Fruit fly (Drosophila melanogaster): Measurements from ENCODE around the gene disco-r.

Gene disco-r

DNA sequence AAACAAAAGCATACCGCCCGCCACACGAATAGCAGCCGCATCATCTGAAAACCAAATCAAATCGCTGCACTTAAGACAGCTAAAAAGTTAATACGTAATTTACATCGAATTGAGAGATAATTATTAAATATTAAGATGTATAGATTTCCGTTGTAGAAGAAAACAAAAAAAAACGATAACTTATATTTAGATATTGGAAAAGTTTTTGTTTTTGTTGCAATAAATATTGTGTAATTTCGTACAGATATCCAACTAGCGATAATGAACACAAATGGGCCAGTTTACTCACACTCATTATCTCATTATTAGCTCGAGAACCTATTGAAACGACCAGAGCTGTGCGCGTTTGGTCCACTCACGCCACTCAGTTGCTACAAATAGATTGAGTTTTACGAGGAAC is 8.2 kb downstream of the disco-r start (continued):
- TF ChIP-seq org-1 (GFP tag; optimal IDR thresholded peaks at IDR 0.05) (peak; percentile 61), NC2β (GFP tag; optimal IDR thresholded peaks at IDR 0.05) (no peak), CG31224 (GFP tag; IDR thresholded peaks at IDR 0.05) (no peak), tap (tag; optimal IDR thresholded peaks at IDR 0.05) (peak; percentile 27), Dfd (GFP tag; optimal IDR thresholded peaks at IDR 0.05) (no peak), NC2α (GFP tag; optimal IDR thresholded peaks at IDR 0.05) (no peak), bigmax (GFP tag; optimal IDR thresholded peaks at IDR 0.05) (no peak), dmrt11E (tag; optimal IDR thresholded peaks at IDR 0.05) (peak; percentile 72), CG4328 (GFP tag; optimal IDR thresholded peaks at IDR 0.05) (peak; percentile 42), CG14667 (GFP tag; IDR thresholded peaks at IDR 0.05) (no peak), CG2202 (tag; optimal IDR thresholded peaks at IDR 0.05) (peak; percentile 64), CG17568 (GFP tag; optimal IDR thresholded peaks at IDR 0.05) (no peak), Oaz (GFP tag; IDR thresholded peaks at IDR 0.05) (no peak), dati (GFP tag; IDR thresholded peaks at IDR 0.05) (no peak), Spps (tag; optimal IDR thresholded peaks at IDR 0.05) (peak; percentile 53), cad (GFP tag; optimal IDR thresholded peaks at IDR 0.05) (no peak), inv (GFP tag; IDR thresholded peaks at IDR 0.05; ENCODE audit: partially characterized antibody) (no peak), Xbp1 (GFP tag; optimal IDR thresholded peaks at IDR 0.05) (peak; percentile 55), lilli (GFP tag; optimal IDR thresholded peaks at IDR 0.05) (peak; percentile 14), lab (GFP tag; optimal IDR thresholded peaks at IDR 0.05) (peak; percentile 63), CG2120 (GFP tag; optimal IDR thresholded peaks at IDR 0.05) (peak; percentile 50), Ptx1 (GFP tag; IDR thresholded peaks at IDR 0.05) (peak; percentile 46)

DNA sequence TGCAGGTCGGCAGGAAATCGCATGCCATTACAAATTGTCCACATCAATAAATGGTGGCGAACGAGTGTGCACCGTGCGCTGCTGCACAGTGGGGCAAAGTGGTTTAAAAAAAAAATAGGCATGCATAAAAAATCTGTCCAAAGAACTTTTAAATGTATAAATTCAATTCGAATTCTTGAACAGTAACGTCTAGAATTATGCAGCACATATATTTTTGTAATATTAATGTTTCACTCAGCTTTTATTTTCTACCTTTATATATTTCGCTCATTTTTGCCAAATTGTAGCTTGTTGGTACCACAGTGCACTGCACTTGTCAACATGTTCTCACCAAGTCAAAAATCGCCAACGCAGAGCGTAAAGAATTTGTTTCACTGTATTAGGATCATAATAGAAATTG is 9.7 kb downstream of the disco-r start:
- TF ChIP-seq chif (GFP tag; optimal IDR thresholded peaks at IDR 0.05) (peak in 1 of 2 experiments; percentile 34), Dref (GFP tag; IDR thresholded peaks at IDR 0.05) (no peak), bsh (GFP tag; optimal IDR thresholded peaks at IDR 0.05) (peak in 1 of 2 experiments; percentile 24), CG12236 (GFP tag; optimal IDR thresholded peaks at IDR 0.05) (no peak), CG2712 (tag; optimal IDR thresholded peaks at IDR 0.05) (peak; percentile 18), Optix (GFP tag; IDR thresholded peaks at IDR 0.05) (0 out of 3 replicates have a peak, but pooled peaks have one; percentile 16), Asciz (GFP tag; optimal IDR thresholded peaks at IDR 0.05) (no peak), CG18476 (GFP tag; optimal IDR thresholded peaks at IDR 0.05) (no peak), GATAe (GFP tag; conservative IDR thresholded peaks at IDR 0.05) (no peak), Lhr (GFP tag; optimal IDR thresholded peaks at IDR 0.05) (no peak), cad (GFP tag; optimal IDR thresholded peaks at IDR 0.05) (no peak), CG1603 (tag; optimal IDR thresholded peaks at IDR 0.05) (peak; percentile 0), Elba2 (GFP tag; optimal IDR thresholded peaks at IDR 0.05) (peak; percentile 26), CG9727 (GFP tag; optimal IDR thresholded peaks at IDR 0.05) (peak; percentile 15), Xrp1 (GFP tag; IDR thresholded peaks at IDR 0.05) (peak; percentile 23; the same call in 1 of the 2 replicates), Ets65A (GFP tag) (peak; percentile 92), Sox102F (GFP tag; optimal IDR thresholded peaks at IDR 0.05) (peak; percentile 15), dmrt11E (tag; optimal IDR thresholded peaks at IDR 0.05) (peak; percentile 34), row (GFP tag; IDR thresholded peaks at IDR 0.05) (0 out of 3 replicates have a peak, but pooled peaks have one; percentile 23), CG10979 (tag; optimal IDR thresholded peaks at IDR 0.05) (peak; percentile 23), Camta (GFP tag; optimal IDR thresholded peaks at IDR 0.05) (no peak), tap (tag; optimal IDR thresholded peaks at IDR 0.05) (no peak), Abd-B (GFP tag; optimal IDR thresholded peaks at IDR 0.05) (no peak), pum (GFP tag; optimal IDR thresholded peaks at IDR 0.05) (no peak), sqz (GFP tag; optimal IDR thresholded peaks at IDR 0.05) (no peak), sens (GFP tag) (peak; percentile 85), phol (tag; optimal IDR thresholded peaks at IDR 0.05) (peak; percentile 39), ab (GFP tag; optimal IDR thresholded peaks at IDR 0.05) (no peak), CG16779 (GFP tag; IDR thresholded peaks at IDR 0.05) (no peak), nmo (GFP tag; optimal IDR thresholded peaks at IDR 0.05) (peak; percentile 5), CG10267 (tag; optimal IDR thresholded peaks at IDR 0.05) (no peak), lola (GFP tag; optimal IDR thresholded peaks at IDR 0.05) (peak in 1 of 3 experiments; percentile 30)

Measured in whole organism, embryonic.